Fruit fly (Drosophila melanogaster): Measurements from ENCODE around the gene CG11815.
A peak's percentile ranks its signal among the peaks of the same experiment; 100 is the strongest.

The CG11815 gene

dm6 chr3L:1962964-1963363 lies 8.0 kb downstream of the CG11815 start, which contains the start of gene SCOT (continued):
- TF ChIP-seq Ets97D (GFP tag; optimal IDR thresholded peaks at IDR 0.05) (peak; percentile 17), CG16863 (GFP tag; optimal IDR thresholded peaks at IDR 0.05) (peak; percentile 69), sc (optimal IDR thresholded peaks at IDR 0.05) (no peak), sc (GFP tag; optimal IDR thresholded peaks at IDR 0.05) (no peak), CG13775 (GFP tag; optimal IDR thresholded peaks at IDR 0.05) (peak; percentile 20), jigr1 (GFP tag; IDR thresholded peaks at IDR 0.05) (peak; percentile 30; the same call in 1 of the 3 replicates), Optix (GFP tag; IDR thresholded peaks at IDR 0.05) (peak; percentile 81), al (GFP tag; IDR thresholded peaks at IDR 0.05) (peak; percentile 43; the same call in 1 of the 2 replicates), CG2875 (GFP tag; optimal IDR thresholded peaks at IDR 0.05) (peak; percentile 69), Doc2 (GFP tag; IDR thresholded peaks at IDR 0.05) (peak; percentile 56; the same call in 1 of the 2 replicates), CG17612 (GFP tag; IDR thresholded peaks at IDR 0.05) (0 out of 2 replicates have a peak, but pooled peaks have one; percentile 45), onecut (GFP tag; IDR thresholded peaks at IDR 0.05) (peak; percentile 64), vvl (GFP tag; IDR thresholded peaks at IDR 0.05) (peak; percentile 91), ham (GFP tag; IDR thresholded peaks at IDR 0.05) (no peak), crol (GFP tag; IDR thresholded peaks at IDR 0.05) (peak; percentile 17; the same call in 1 of the 2 replicates), h (optimal IDR thresholded peaks at IDR 0.05) (no peak), btn (GFP tag; optimal IDR thresholded peaks at IDR 0.05) (peak; percentile 36), CG2129 (GFP tag; IDR thresholded peaks at IDR 0.05; ENCODE audit: partially characterized antibody) (no peak), CG10979 (tag; optimal IDR thresholded peaks at IDR 0.05) (no peak), disco-r (GFP tag; optimal IDR thresholded peaks at IDR 0.05) (peak; percentile 19), Nf-YA (GFP tag; IDR thresholded peaks at IDR 0.05) (no peak), CG15269 (tag; optimal IDR thresholded peaks at IDR 0.05) (no peak), Dbx (GFP tag; IDR thresholded peaks at IDR 0.05) (peak; percentile 13; the same call in 1 of the 3 replicates), Hr78 (GFP tag; optimal IDR thresholded peaks at IDR 0.05) (no peak), CG14014 (GFP tag; IDR thresholded peaks at IDR 0.05) (peak; percentile 76), CG9932 (GFP tag; IDR thresholded peaks at IDR 0.05) (peak; percentile 50; the same call in 1 of the 2 replicates), gt (GFP tag; IDR thresholded peaks at IDR 0.05) (peak; percentile 27; the same call in 1 of the 2 replicates), CG32772 (GFP tag; IDR thresholded peaks at IDR 0.05) (peak; percentile 80), otp (GFP tag; IDR thresholded peaks at IDR 0.05) (peak; percentile 80), CG7987 (GFP tag; optimal IDR thresholded peaks at IDR 0.05) (no peak), pho (GFP tag; optimal IDR thresholded peaks at IDR 0.05) (no peak), BtbVII (GFP tag; optimal IDR thresholded peaks at IDR 0.05) (peak; percentile 16), CHES-1-like (GFP tag; optimal IDR thresholded peaks at IDR 0.05) (peak; percentile 22), Dad (GFP tag; optimal IDR thresholded peaks at IDR 0.05) (peak; percentile 39), maf-S (GFP tag; optimal IDR thresholded peaks at IDR 0.05) (no peak), az2 (GFP tag; optimal IDR thresholded peaks at IDR 0.05) (peak; percentile 77), fd96Cb (tag; optimal IDR thresholded peaks at IDR 0.05) (peak; percentile 57), repo (GFP tag; optimal IDR thresholded peaks at IDR 0.05) (no peak), Hr3 (GFP tag; optimal IDR thresholded peaks at IDR 0.05) (peak; percentile 55), Oli (tag; optimal IDR thresholded peaks at IDR 0.05) (peak; percentile 81), CG2199 (GFP tag; IDR thresholded peaks at IDR 0.05) (no peak), ttk (GFP tag; IDR thresholded peaks at IDR 0.05) (peak; percentile 87), zfh1 (GFP tag; IDR thresholded peaks at IDR 0.05) (peak; percentile 85), CG3726 (GFP tag; IDR thresholded peaks at IDR 0.05) (0 out of 3 replicates have a peak, but pooled peaks have one; percentile 50), kay (GFP tag; optimal IDR thresholded peaks at IDR 0.05) (no peak), CG14667 (GFP tag; IDR thresholded peaks at IDR 0.05) (peak; percentile 71), CG6689 (GFP tag; IDR thresholded peaks at IDR 0.05) (peak; percentile 85), run (tag; optimal IDR thresholded peaks at IDR 0.05) (peak; percentile 61), pnt (GFP tag; optimal IDR thresholded peaks at IDR 0.05) (peak; percentile 18), croc (GFP tag; conservative IDR thresholded peaks at IDR 0.05) (peak; percentile 76), CG17829 (tag; optimal IDR thresholded peaks at IDR 0.05) (no peak), ci (GFP tag; IDR thresholded peaks at IDR 0.05) (peak; percentile 92), oc (tag; optimal IDR thresholded peaks at IDR 0.05) (peak; percentile 71)
